Worm (Caenorhabditis elegans) whole organism, L2 larva: Measurements from ENCODE around the gene rmd-3.
A peak's percentile ranks its signal among the peaks of the same experiment; 100 is the strongest.

ENCODE experiments used
- C34F6.9 ChIP-seq: fragments of 150-350 bp; optimal IDR thresholded peaks from 2 replicates; lab custom pipeline; 2014; ENCODE audit warnings: missing biosample characterization, missing genetic modification characterization
- F13H6.1 ChIP-seq: sonication (generic microtip); optimal IDR thresholded peaks from 2 replicates; lab custom pipeline; 2016; ENCODE audit warnings: missing genetic modification characterization, missing compliant biosample characterization
- R02D3.7 ChIP-seq: fragments of 150-350 bp; optimal IDR thresholded peaks from 2 replicates; lab custom pipeline; 2014; ENCODE audit warnings: missing biosample characterization, missing genetic modification characterization
- Y55F3AM.14 ChIP-seq: fragments of 200-800 bp; sonication (Bioruptor generic); optimal IDR thresholded peaks from 2 replicates; lab custom pipeline; 2018; ENCODE audit warnings: mild to moderate bottlenecking, missing genetic modification characterization, missing compliant biosample characterization
- ZK546.5 ChIP-seq: sonication (generic microtip); optimal IDR thresholded peaks from 2 replicates; lab custom pipeline; 2017; ENCODE audit warnings: missing biosample characterization, missing genetic modification characterization
- alr-1 ChIP-seq: fragments of 150-350 bp; optimal IDR thresholded peaks from 2 replicates; lab custom pipeline; 2014; ENCODE audit warnings: missing biosample characterization, missing genetic modification characterization
- aly-2 ChIP-seq: fragments of 150-350 bp; optimal IDR thresholded peaks from 2 replicates; lab custom pipeline; 2014; ENCODE audit warnings: missing biosample characterization, missing genetic modification characterization
- ama-1 ChIP-seq: fragments of 150-350 bp; optimal IDR thresholded peaks from 2 replicates; lab custom pipeline; 2018; ENCODE audit warnings: inconsistent platforms
- blmp-1 ChIP-seq: sonication (generic microtip); optimal IDR thresholded peaks from 2 replicates; lab custom pipeline; 2017; ENCODE audit warnings: missing genetic modification characterization, mild to moderate bottlenecking, missing compliant biosample characterization, antibody characterized with exemption, moderate library complexity; ENCODE audit not compliant: insufficient read depth
- ceh-16 ChIP-seq: fragments of 150-350 bp; optimal IDR thresholded peaks from 2 replicates; lab custom pipeline; 2014; ENCODE audit warnings: missing biosample characterization, missing genetic modification characterization
- ceh-82 ChIP-seq: fragments of 150-350 bp; optimal IDR thresholded peaks from 2 replicates; lab custom pipeline; 2014; ENCODE audit warnings: missing biosample characterization, missing genetic modification characterization
- crh-2 ChIP-seq: sonication (generic microtip); optimal IDR thresholded peaks from 2 replicates; lab custom pipeline; 2017; ENCODE audit warnings: missing biosample characterization, missing genetic modification characterization
- dmd-4 ChIP-seq: sonication (generic microtip); optimal IDR thresholded peaks from 2 replicates; lab custom pipeline; 2017; ENCODE audit warnings: missing biosample characterization, missing genetic modification characterization
- egl-27 ChIP-seq: sonication (generic microtip); optimal IDR thresholded peaks from 3 replicates; lab custom pipeline; 2017; ENCODE audit warnings: missing biosample characterization, missing genetic modification reagents, missing genetic modification characterization
- elt-1 ChIP-seq: fragments of 150-350 bp; optimal IDR thresholded peaks from 2 replicates; lab custom pipeline; 2014; ENCODE audit warnings: missing biosample characterization, missing genetic modification characterization
- elt-3 ChIP-seq: sonication (generic microtip); optimal IDR thresholded peaks from 2 replicates; lab custom pipeline; 2017; ENCODE audit warnings: missing biosample characterization, missing genetic modification characterization
- fos-1 ChIP-seq: fragments of 150-350 bp; optimal IDR thresholded peaks from 2 replicates; lab custom pipeline; 2014; ENCODE audit warnings: missing biosample characterization, missing genetic modification characterization
- gmeb-1 ChIP-seq: fragments of 150-350 bp; optimal IDR thresholded peaks from 2 replicates; lab custom pipeline; 2014; ENCODE audit warnings: missing biosample characterization, missing genetic modification characterization
- lin-11 ChIP-seq: fragments of 150-350 bp; sonication (generic microtip); optimal IDR thresholded peaks from 2 replicates; lab custom pipeline; 2014; ENCODE audit warnings: missing biosample characterization, missing genetic modification characterization, inconsistent platforms, mixed read lengths
- lin-13 ChIP-seq: fragments of 150-350 bp; optimal IDR thresholded peaks from 2 replicates; lab custom pipeline; 2014; ENCODE audit warnings: missing biosample characterization, missing genetic modification reagents, missing genetic modification characterization
- lin-39 ChIP-seq: fragments of 150-350 bp; optimal IDR thresholded peaks from 2 replicates; lab custom pipeline; 2014; ENCODE audit warnings: missing biosample characterization, missing genetic modification reagents, missing genetic modification characterization
- lsy-2 ChIP-seq, 2 experiments: fragments of 150-350 bp in 1 of 2; sonication (generic microtip) in 1 of 2; optimal IDR thresholded peaks; 2 replicates each; lab custom pipeline; 2014 to 2017; ENCODE audit warnings: missing biosample characterization in 2 of 2, missing genetic modification characterization in 2 of 2
- mab-5 ChIP-seq: fragments of 150-350 bp; optimal IDR thresholded peaks from 2 replicates; lab custom pipeline; 2014; ENCODE audit warnings: missing biosample characterization, missing genetic modification characterization
- mbf-1 ChIP-seq: sonication (generic microtip); optimal IDR thresholded peaks from 2 replicates; lab custom pipeline; 2017; ENCODE audit warnings: missing biosample characterization, missing genetic modification characterization
- mdl-1 ChIP-seq, 2 experiments: fragments of 150-350 bp in 1 of 2; sonication (generic microtip) in 1 of 2; optimal IDR thresholded peaks; 2 replicates each; lab custom pipeline; 2017; ENCODE audit warnings: missing biosample characterization in 2 of 2, missing genetic modification characterization in 2 of 2
- nhr-10 ChIP-seq: sonication (generic microtip); optimal IDR thresholded peaks from 2 replicates; lab custom pipeline; 2017; ENCODE audit warnings: missing biosample characterization, missing genetic modification characterization
- nhr-11 ChIP-seq: fragments of 150-350 bp; optimal IDR thresholded peaks from 2 replicates; lab custom pipeline; 2014; ENCODE audit warnings: missing biosample characterization, missing genetic modification characterization
- nhr-12 ChIP-seq: fragments of 150-350 bp; optimal IDR thresholded peaks from 2 replicates; lab custom pipeline; 2014; ENCODE audit warnings: missing biosample characterization, missing genetic modification characterization
- nhr-129 ChIP-seq: fragments of 150-350 bp; optimal IDR thresholded peaks from 2 replicates; lab custom pipeline; 2014; ENCODE audit warnings: missing biosample characterization, missing genetic modification characterization
- nhr-21 ChIP-seq: fragments of 150-350 bp; optimal IDR thresholded peaks from 2 replicates; lab custom pipeline; 2014; ENCODE audit warnings: missing biosample characterization, missing genetic modification characterization
- nhr-23 ChIP-seq: fragments of 150-350 bp; optimal IDR thresholded peaks from 2 replicates; lab custom pipeline; 2014; ENCODE audit warnings: missing biosample characterization, missing genetic modification reagents, missing genetic modification characterization
- nhr-237 ChIP-seq: fragments of 150-350 bp; optimal IDR thresholded peaks from 2 replicates; lab custom pipeline; 2014; ENCODE audit warnings: missing biosample characterization, missing genetic modification characterization
- nhr-25 ChIP-seq: fragments of 150-350 bp; sonication (generic microtip); optimal IDR thresholded peaks from 3 replicates; lab custom pipeline; 2014; ENCODE audit warnings: missing biosample characterization, missing genetic modification characterization
- nhr-6 ChIP-seq: fragments of 150-350 bp; optimal IDR thresholded peaks from 2 replicates; lab custom pipeline; 2014; ENCODE audit warnings: missing biosample characterization, missing genetic modification characterization
- nhr-77 ChIP-seq: fragments of 150-350 bp; optimal IDR thresholded peaks from 2 replicates; lab custom pipeline; 2014; ENCODE audit warnings: missing biosample characterization, missing genetic modification characterization
- peb-1 ChIP-seq: fragments of 150-350 bp; optimal IDR thresholded peaks from 2 replicates; lab custom pipeline; 2014; ENCODE audit warnings: missing biosample characterization, missing genetic modification characterization
- sem-4 ChIP-seq: fragments of 150-350 bp; optimal IDR thresholded peaks from 2 replicates; lab custom pipeline; 2014; ENCODE audit warnings: missing biosample characterization, missing genetic modification reagents, missing genetic modification characterization
- skn-1 ChIP-seq: sonication (generic microtip); optimal IDR thresholded peaks from 2 replicates; lab custom pipeline; 2017; ENCODE audit warnings: missing biosample characterization, missing genetic modification characterization
- sma-3 ChIP-seq: sonication (generic microtip); optimal IDR thresholded peaks from 2 replicates; lab custom pipeline; 2016; ENCODE audit warnings: missing genetic modification reagents, missing genetic modification characterization, missing compliant biosample characterization
- sma-9 ChIP-seq, 2 experiments: fragments of 150-350 bp in 1 of 2; sonication (generic microtip) in 1 of 2; optimal IDR thresholded peaks; 2 replicates each; lab custom pipeline; 2014 to 2016; ENCODE audit warnings: missing genetic modification characterization in 2 of 2, mild to moderate bottlenecking in 1 of 2, missing biosample characterization in 1 of 2, missing compliant biosample characterization in 1 of 2, missing genetic modification reagents in 1 of 2, moderate library complexity in 1 of 2
- snpc-4 ChIP-seq: fragments of 150-350 bp; optimal IDR thresholded peaks from 2 replicates; lab custom pipeline; 2014; ENCODE audit warnings: missing biosample characterization, missing genetic modification characterization
- unc-39 ChIP-seq: fragments of 150-350 bp; optimal IDR thresholded peaks from 2 replicates; lab custom pipeline; 2014; ENCODE audit warnings: missing biosample characterization, missing genetic modification characterization
- unc-55 ChIP-seq: fragments of 150-350 bp; sonication (generic microtip); optimal IDR thresholded peaks from 3 replicates; lab custom pipeline; 2014; ENCODE audit warnings: missing biosample characterization, missing genetic modification reagents, missing genetic modification characterization
- unc-62 ChIP-seq: fragments of 150-350 bp; optimal IDR thresholded peaks from 2 replicates; lab custom pipeline; 2014; ENCODE audit warnings: missing biosample characterization, missing genetic modification reagents, missing genetic modification characterization
- zag-1 ChIP-seq: fragments of 150-350 bp; optimal IDR thresholded peaks from 2 replicates; lab custom pipeline; 2014; ENCODE audit warnings: missing biosample characterization, missing genetic modification characterization
- ztf-1 ChIP-seq: fragments of 200-800 bp; sonication (Bioruptor generic); conservative IDR thresholded peaks from 2 replicates; pipeline ENCODE4 v1.3.6; 2022; ENCODE audit warnings: missing genetic modification characterization, missing compliant biosample characterization
- ztf-11 ChIP-seq: sonication (generic microtip); optimal IDR thresholded peaks from 2 replicates; lab custom pipeline; 2017; ENCODE audit warnings: missing biosample characterization, missing genetic modification characterization
- ztf-4 ChIP-seq: fragments of 150-350 bp; optimal IDR thresholded peaks from 2 replicates; lab custom pipeline; 2014; ENCODE audit warnings: missing biosample characterization, missing genetic modification characterization

The rmd-3 gene

DNA sequence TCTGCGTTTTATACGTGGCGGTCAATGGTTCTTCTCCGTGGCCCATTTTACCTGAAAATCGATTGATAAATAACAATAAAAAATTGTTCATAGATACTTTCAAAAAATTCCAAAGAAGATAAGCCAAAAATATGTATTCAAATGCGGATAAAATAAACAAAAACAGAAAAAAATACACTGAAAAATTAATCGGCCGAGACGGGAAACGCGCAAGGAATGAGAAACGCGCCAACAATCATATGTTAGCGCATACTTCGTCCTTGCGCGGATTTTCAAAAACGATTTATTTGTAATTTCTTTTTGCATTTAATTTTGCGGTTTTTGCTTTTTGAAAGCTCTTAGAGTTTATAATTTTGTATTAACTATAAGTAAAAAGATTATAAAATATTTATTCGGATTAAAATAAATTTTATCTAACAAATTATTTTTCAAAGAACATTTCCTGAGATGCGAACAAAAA is 6.2 kb upstream of the rmd-3 start, which contains the start of gene nduf-11:
Gene nduf-11 (minus strand): TSS at position 51 of the 460 bp plus-strand sequence.
- TF ChIP-seq nhr-6 (no peak), nhr-12 (tag; lab: Kevin White, UChicago) (no peak), peb-1 (tag; lab: Kevin White, UChicago) (no peak), blmp-1 (tag; lab: Kevin White, UChicago) (no peak), nhr-23 (tag; lab: Kevin White, UChicago) (no peak), ztf-11 (tag; lab: Kevin White, UChicago) (no peak), snpc-4 (tag; lab: Kevin White, UChicago) (peak; percentile 71), elt-3 (tag; lab: Kevin White, UChicago) (no peak), nhr-21 (peak; percentile 75), nhr-10 (tag; lab: Kevin White, UChicago) (peak; percentile 58), ceh-82 (tag; lab: Kevin White, UChicago) (peak; percentile 13), lin-39 (tag; lab: Kevin White, UChicago) (no peak), unc-62 (GFP tag; lab: Kevin White, UChicago) (no peak), fos-1 (tag; lab: Kevin White, UChicago) (peak; percentile 59), lin-13 (peak; percentile 85), sma-9 (GFP tag; optimal IDR thresholded peaks at IDR 0.05; lab: Kevin White, UChicago) (peak; percentile 91), sma-9 (tag; optimal IDR thresholded peaks at IDR 0.05; lab: Kevin White, UChicago) (no peak), sem-4 (tag; lab: Kevin White, UChicago) (peak; percentile 77), Y55F3AM.14 (GFP tag; lab: Kevin White, UChicago) (no peak), egl-27 (tag; lab: Kevin White, UChicago) (peak; percentile 4), unc-39 (tag; lab: Kevin White, UChicago) (no peak), alr-1 (tag; lab: Kevin White, UChicago) (no peak), nhr-237 (tag; lab: Kevin White, UChicago) (peak; percentile 55), lin-11 (tag; lab: Kevin White, UChicago) (peak; percentile 67), gmeb-1 (tag; lab: Kevin White, UChicago) (peak; percentile 99), mdl-1 (tag; optimal IDR thresholded peaks at IDR 0.05; lab: Kevin White, UChicago) (peak in 1 of 2 experiments; percentile 7), nhr-25 (tag; lab: Kevin White, UChicago) (peak; percentile 92), ceh-16 (tag; lab: Kevin White, UChicago) (no peak), C34F6.9 (peak; percentile 90), aly-2 (tag; lab: Kevin White, UChicago) (no peak), crh-2 (tag; lab: Kevin White, UChicago) (peak; percentile 89), ZK546.5 (peak; percentile 10), elt-1 (no peak), nhr-11 (no peak), skn-1 (tag; lab: Kevin White, UChicago) (peak; percentile 33), zag-1 (peak; percentile 5), F13H6.1 (tag; lab: Kevin White, UChicago) (peak; percentile 81), nhr-129 (tag; lab: Kevin White, UChicago) (peak; percentile 69), mab-5 (peak; percentile 72), nhr-77 (tag; lab: Kevin White, UChicago) (no peak), ama-1 (lab: Kevin White, UChicago) (peak; percentile 65), unc-55 (GFP tag; lab: Kevin White, UChicago) (peak; percentile 95), lsy-2 (tag; optimal IDR thresholded peaks at IDR 0.05; lab: Kevin White, UChicago) (peak; percentile 88 to 94), dmd-4 (tag; lab: Kevin White, UChicago) (no peak), R02D3.7 (peak; percentile 57), ztf-4 (tag; lab: Kevin White, UChicago) (peak; percentile 65), ztf-1 (no peak), mbf-1 (no peak), sma-3 (peak; percentile 84)
